Fruit fly (Drosophila melanogaster) whole organism, embryonic: Measurements from ENCODE around the gene msn.

ENCODE experiments used
- CG2199 ChIP-seq: fragments of 200-800 bp; sonication (Bioruptor generic); IDR thresholded peaks from 3 replicates; pipeline ENCODE4 v1.3.6; 2022; ENCODE audit warnings: missing biosample characterization, missing genetic modification characterization
- CG8388 ChIP-seq: fragments of 200-800 bp; sonication (Bioruptor generic); optimal IDR thresholded peaks from 2 replicates; lab custom pipeline; 2019; ENCODE audit warnings: missing biosample characterization, mild to moderate bottlenecking, missing genetic modification characterization, moderate library complexity
- Nf-YB ChIP-seq: fragments of 200-800 bp; sonication (Bioruptor generic); optimal IDR thresholded peaks from 3 replicates; lab custom pipeline; 2019; ENCODE audit warnings: missing biosample characterization, mild to moderate bottlenecking, missing genetic modification characterization, moderate library complexity
- hth ChIP-seq: fragments of >200 bp; optimal IDR thresholded peaks from 2 replicates; lab custom pipeline; 2017; ENCODE audit warnings: inconsistent platforms
- insv ChIP-seq, 2 experiments: fragments of 200-800 bp; sonication (Bioruptor generic); optimal IDR thresholded peaks; 3 replicates each; lab custom pipeline; 2016 to 2018; ENCODE audit warnings: missing biosample characterization in 2 of 2, missing genetic modification characterization in 2 of 2
- knrl ChIP-seq: fragments of 200-800 bp; sonication (Bioruptor generic); IDR thresholded peaks from 3 replicates; pipeline ENCODE4 v1.3.6; 2022; ENCODE audit warnings: missing biosample characterization, missing genetic modification characterization; ENCODE audit not compliant: partially characterized antibody
- lmd ChIP-seq: fragments of 200-800 bp; sonication (Bioruptor generic); IDR thresholded peaks from 2 replicates; pipeline ENCODE4 v1.3.6; 2022; ENCODE audit warnings: missing biosample characterization, missing genetic modification characterization
- slbo ChIP-seq: fragments of 200-800 bp; sonication (Bioruptor generic); IDR thresholded peaks from 2 replicates; pipeline ENCODE4 v1.3.6; 2022; ENCODE audit warnings: missing biosample characterization, missing genetic modification characterization
- tx ChIP-seq: fragments of 200-800 bp; sonication (Bioruptor generic); optimal IDR thresholded peaks from 2 replicates; lab custom pipeline; 2016; ENCODE audit warnings: missing biosample characterization, missing genetic modification characterization

- no peak for TF ChIP-seq CG2199 (GFP tag; lab: Robert Waterston, UW)
- TF ChIP-seq slbo (GFP tag; lab: Robert Waterston, UW) = no peak
- no peak for TF ChIP-seq tx (GFP tag; lab: Kevin White, UChicago)
- TF ChIP-seq hth = no peak
- TF ChIP-seq lmd (GFP tag; lab: Robert Waterston, UW) = no peak
- TF ChIP-seq CG8388 (GFP tag; lab: Kevin White, UChicago) = no peak
- no peak for TF ChIP-seq knrl
- TF ChIP-seq insv (GFP tag; optimal IDR thresholded peaks at IDR 0.05; lab: Kevin White, UChicago) = no peak
- no peak for TF ChIP-seq Nf-YB (GFP tag; lab: Kevin White, UChicago)
Observed at dm6 chr3L:2568274-2568673, 18.1 kb downstream of the msn start.
